Fruit fly (Drosophila melanogaster) whole organism, wandering third instar larva: Measurements from ENCODE around the gene CG32188.
A peak's percentile ranks its signal among the peaks of the same experiment; 100 is the strongest.

ENCODE experiments used
- Abd-B ChIP-seq: fragments of >200 bp; optimal IDR thresholded peaks from 2 replicates; lab custom pipeline; 2017; ENCODE audit warnings: missing biosample characterization, missing genetic modification characterization
- CG32264 ChIP-seq: fragments of 200-800 bp; sonication (Bioruptor generic); optimal IDR thresholded peaks from 2 replicates; lab custom pipeline; 2016; ENCODE audit warnings: missing biosample characterization, missing genetic modification characterization
- CrebA ChIP-seq: fragments of 200-800 bp; sonication (Bioruptor generic); optimal IDR thresholded peaks from 2 replicates; lab custom pipeline; 2016; ENCODE audit warnings: missing biosample characterization, mild to moderate bottlenecking, missing genetic modification characterization, borderline replicate concordance
- Dfd ChIP-seq: fragments of >200 bp; optimal IDR thresholded peaks from 2 replicates; lab custom pipeline; 2017; ENCODE audit warnings: missing biosample characterization, missing genetic modification characterization
- HLH106 ChIP-seq: fragments of 200-800 bp; optimal IDR thresholded peaks from 3 replicates; lab custom pipeline; 2019; ENCODE audit warnings: missing biosample characterization, mild to moderate bottlenecking, missing genetic modification characterization, moderate library complexity
- Hr78 ChIP-seq: fragments of >200 bp; optimal IDR thresholded peaks from 2 replicates; lab custom pipeline; 2017; ENCODE audit warnings: missing biosample characterization, missing genetic modification characterization
- Hr83 ChIP-seq: fragments of 200-300 bp; sonication (Bioruptor generic); optimal IDR thresholded peaks from 2 replicates; lab custom pipeline; 2016; ENCODE audit warnings: missing biosample characterization, mild to moderate bottlenecking, missing genetic modification characterization, moderate library complexity; ENCODE audit not compliant: poor library complexity, severe bottlenecking
- Jra ChIP-seq: sonication (Bioruptor generic); optimal IDR thresholded peaks from 2 replicates; lab custom pipeline; 2016; ENCODE audit warnings: missing biosample characterization, missing genetic modification characterization
- Mio ChIP-seq: sonication (Bioruptor generic); optimal IDR thresholded peaks from 2 replicates; lab custom pipeline; 2016; ENCODE audit warnings: missing biosample characterization, missing genetic modification characterization
- Myc ChIP-seq: fragments of >200 bp; optimal IDR thresholded peaks from 2 replicates; lab custom pipeline; 2017
- N ChIP-seq: fragments of >200 bp; optimal IDR thresholded peaks from 2 replicates; lab custom pipeline; 2018; ENCODE audit warnings: missing biosample characterization, missing external identifiers, missing genetic modification characterization
- Rel ChIP-seq, 2 experiments: fragments of 200-800 bp; sonication (Bioruptor generic) in 1 of 2; optimal IDR thresholded peaks; 2 replicates in 1 of 2; 3 replicates in 1 of 2; lab custom pipeline; 2016 to 2019; ENCODE audit warnings: mild to moderate bottlenecking in 2 of 2, missing biosample characterization in 2 of 2, missing genetic modification characterization in 2 of 2, moderate library complexity in 1 of 2
- Sp1 ChIP-seq: fragments of 200-800 bp; sonication (Bioruptor generic); optimal IDR thresholded peaks from 3 replicates; lab custom pipeline; 2019; ENCODE audit warnings: missing biosample characterization, mild to moderate bottlenecking, missing genetic modification characterization, moderate library complexity
- Vsx2 ChIP-seq: fragments of 200-300, 225-300 bp; sonication (Bioruptor generic); optimal IDR thresholded peaks from 2 replicates; lab custom pipeline; 2018; ENCODE audit warnings: missing biosample characterization, missing genetic modification characterization; ENCODE audit not compliant: partially characterized antibody
- br ChIP-seq: fragments of 200-800 bp; sonication (Bioruptor generic); optimal IDR thresholded peaks from 2 replicates; lab custom pipeline; 2016; ENCODE audit warnings: missing biosample characterization, missing genetic modification characterization
- brk ChIP-seq: fragments of 200-800 bp; sonication (Bioruptor generic); optimal IDR thresholded peaks from 2 replicates; lab custom pipeline; 2016; ENCODE audit warnings: missing biosample characterization, mild to moderate bottlenecking, missing genetic modification characterization
- dl ChIP-seq, 2 experiments: fragments of 175-275, 200-275 bp in 1 of 2; fragments of 200-275 bp in 1 of 2; sonication (Bioruptor generic); optimal IDR thresholded peaks; lab custom pipeline; 2018; ENCODE audit warnings: mild to moderate bottlenecking in 2 of 2, missing biosample characterization in 2 of 2, missing genetic modification characterization in 2 of 2, moderate library complexity in 2 of 2; ENCODE audit not compliant: partially characterized antibody in 2 of 2, insufficient read depth in 1 of 2
- dmrt93B ChIP-seq: fragments of 200-800 bp; sonication (Bioruptor generic); optimal IDR thresholded peaks from 2 replicates; lab custom pipeline; 2018; ENCODE audit warnings: missing biosample characterization, mild to moderate bottlenecking, missing genetic modification characterization
- dsf ChIP-seq: sonication (Bioruptor generic); optimal IDR thresholded peaks from 2 replicates; lab custom pipeline; 2016; ENCODE audit warnings: missing biosample characterization, missing genetic modification characterization, borderline replicate concordance
- ey ChIP-seq: fragments of 200-800 bp; sonication (Bioruptor generic); optimal IDR thresholded peaks from 2 replicates; lab custom pipeline; 2016; ENCODE audit warnings: missing biosample characterization, missing genetic modification characterization
- foxo ChIP-seq, 2 experiments: fragments of 200-800 bp; sonication (Bioruptor generic); optimal IDR thresholded peaks; 2 replicates in 1 of 2; 3 replicates in 1 of 2; lab custom pipeline; 2016 to 2017; ENCODE audit warnings: missing biosample characterization in 2 of 2, missing genetic modification characterization in 2 of 2
- fru ChIP-seq: fragments of 200-800 bp; sonication (Bioruptor generic); optimal IDR thresholded peaks from 3 replicates; lab custom pipeline; 2016; ENCODE audit warnings: missing biosample characterization, mild to moderate bottlenecking, missing genetic modification characterization
- h ChIP-seq: fragments of 200-800 bp; sonication (Bioruptor generic); optimal IDR thresholded peaks from 3 replicates; lab custom pipeline; 2016; ENCODE audit warnings: missing biosample characterization, mild to moderate bottlenecking, missing genetic modification characterization
- jim ChIP-seq: fragments of 175-275, 200-325 bp; sonication (Bioruptor generic); optimal IDR thresholded peaks from 2 replicates; lab custom pipeline; 2016; ENCODE audit warnings: missing biosample characterization, mild to moderate bottlenecking, missing genetic modification characterization
- lola ChIP-seq: fragments of >200 bp; optimal IDR thresholded peaks from 2 replicates; lab custom pipeline; 2017; ENCODE audit warnings: missing biosample characterization, missing genetic modification characterization
- pan ChIP-seq: fragments of >200 bp; optimal IDR thresholded peaks from 2 replicates; lab custom pipeline; 2017
- rgr ChIP-seq: fragments of 200-800 bp; sonication (Bioruptor generic); optimal IDR thresholded peaks from 3 replicates; lab custom pipeline; 2016; ENCODE audit warnings: missing biosample characterization, mild to moderate bottlenecking, missing genetic modification characterization
- sage ChIP-seq: fragments of 200-800 bp; sonication (Bioruptor generic); optimal IDR thresholded peaks from 2 replicates; lab custom pipeline; 2016; ENCODE audit warnings: missing biosample characterization, mild to moderate bottlenecking, missing genetic modification characterization
- tai ChIP-seq: sonication (Bioruptor generic); optimal IDR thresholded peaks from 2 replicates; lab custom pipeline; 2016; ENCODE audit warnings: missing biosample characterization, missing genetic modification characterization
- usp ChIP-seq: fragments of >200 bp; optimal IDR thresholded peaks from 2 replicates; lab custom pipeline; 2017; ENCODE audit warnings: missing biosample characterization, missing genetic modification characterization
- woc ChIP-seq: sonication (Bioruptor generic); optimal IDR thresholded peaks from 2 replicates; lab custom pipeline; 2016; ENCODE audit warnings: missing biosample characterization, mild to moderate bottlenecking, missing genetic modification characterization

CG32188 gene

dm6 chr3L:17849517-17849916 is 16.1 kb upstream of the CG32188 start, which contains the start of gene TrpRS-m:
TSS of gene TrpRS-m (plus strand) at chr3L:17849727.
- TF ChIP-seq Vsx2 (GFP tag; lab: Kevin White, UChicago) (no peak), woc (GFP tag; lab: Kevin White, UChicago) (peak; percentile 60), brk (GFP tag; lab: Kevin White, UChicago) (no peak), Myc (lab: Kevin White, UChicago) (peak; percentile 65), dl (GFP tag; optimal IDR thresholded peaks at IDR 0.05; lab: Kevin White, UChicago; ENCODE audit: insufficient read depth in 1 of 2, partially characterized antibody in 2 of 2) (no peak), N (GFP tag; lab: Kevin White, UChicago) (no peak), br (GFP tag; lab: Kevin White, UChicago) (no peak), Dfd (no peak)
- TF ChIP-seq, all 38 proteins: peak for 2

DNA sequence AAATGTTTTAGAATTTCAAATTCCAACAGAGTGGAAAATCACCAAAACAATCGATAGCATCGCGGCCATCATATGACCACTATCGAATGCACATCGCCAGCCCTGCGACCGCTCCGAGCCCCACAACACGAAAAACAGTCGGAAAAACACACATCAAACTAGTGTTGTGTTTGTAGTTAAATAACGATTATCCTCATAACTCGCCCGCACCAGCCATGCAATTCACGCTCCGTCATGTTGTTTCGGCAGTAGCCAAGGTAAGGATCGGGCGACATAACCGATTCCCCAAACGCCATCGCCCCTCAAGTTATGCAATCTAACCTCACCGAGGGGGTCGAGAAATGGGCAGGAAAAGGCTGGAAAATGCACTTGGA is 13.5 kb upstream of the CG32188 start:
- TF ChIP-seq br (GFP tag; lab: Kevin White, UChicago) (no peak), usp (GFP tag; lab: Kevin White, UChicago) (no peak), HLH106 (peak; percentile 4), brk (GFP tag; lab: Kevin White, UChicago) (no peak), Hr78 (no peak), Rel (GFP tag; optimal IDR thresholded peaks at IDR 0.05; lab: Kevin White, UChicago) (no peak), Rel (tag; optimal IDR thresholded peaks at IDR 0.05; lab: Kevin White, UChicago) (peak; percentile 9), Vsx2 (GFP tag; lab: Kevin White, UChicago) (no peak), dl (GFP tag; optimal IDR thresholded peaks at IDR 0.05; lab: Kevin White, UChicago; ENCODE audit: insufficient read depth in 1 of 2, partially characterized antibody in 2 of 2) (no peak), tai (no peak), foxo (GFP tag; optimal IDR thresholded peaks at IDR 0.05; lab: Kevin White, UChicago) (no peak)

dm6 chr3L:17846169-17846981 is 12.9 kb upstream of the CG32188 start, which contains the start of the genes MED19 and CG7430:
TSS of gene MED19 (minus strand) at chr3L:17846501.
TSS of gene CG7430 (plus strand) at chr3L:17846916.
- TF ChIP-seq Vsx2 (GFP tag; lab: Kevin White, UChicago) (no peak), N (GFP tag; lab: Kevin White, UChicago) (no peak), CG32264 (no peak), h (peak; percentile 47), pan (no peak), rgr (GFP tag; lab: Kevin White, UChicago) (peak; percentile 32), sage (GFP tag; lab: Kevin White, UChicago) (no peak), Abd-B (GFP tag; lab: Kevin White, UChicago) (no peak), Dfd (no peak), dsf (GFP tag; lab: Kevin White, UChicago) (no peak), Myc (lab: Kevin White, UChicago) (no peak), HLH106 (peak; percentile 2), Rel (GFP tag; optimal IDR thresholded peaks at IDR 0.05; lab: Kevin White, UChicago) (no peak), Rel (tag; optimal IDR thresholded peaks at IDR 0.05; lab: Kevin White, UChicago) (peak; percentile 68), lola (GFP tag; lab: Kevin White, UChicago) (peak; percentile 48), Sp1 (peak; percentile 52), fru (GFP tag; lab: Kevin White, UChicago) (no peak), Hr83 (GFP tag; lab: Kevin White, UChicago) (peak; percentile 34), woc (GFP tag; lab: Kevin White, UChicago) (peak; percentile 11), dmrt93B (GFP tag; lab: Kevin White, UChicago) (peak; percentile 44), jim (GFP tag; lab: Kevin White, UChicago) (no peak), Mio (GFP tag; lab: Kevin White, UChicago) (no peak), brk (GFP tag; lab: Kevin White, UChicago) (no peak), br (GFP tag; lab: Kevin White, UChicago) (no peak), tai (no peak), ey (GFP tag; lab: Kevin White, UChicago) (no peak), usp (GFP tag; lab: Kevin White, UChicago) (no peak)

DNA sequence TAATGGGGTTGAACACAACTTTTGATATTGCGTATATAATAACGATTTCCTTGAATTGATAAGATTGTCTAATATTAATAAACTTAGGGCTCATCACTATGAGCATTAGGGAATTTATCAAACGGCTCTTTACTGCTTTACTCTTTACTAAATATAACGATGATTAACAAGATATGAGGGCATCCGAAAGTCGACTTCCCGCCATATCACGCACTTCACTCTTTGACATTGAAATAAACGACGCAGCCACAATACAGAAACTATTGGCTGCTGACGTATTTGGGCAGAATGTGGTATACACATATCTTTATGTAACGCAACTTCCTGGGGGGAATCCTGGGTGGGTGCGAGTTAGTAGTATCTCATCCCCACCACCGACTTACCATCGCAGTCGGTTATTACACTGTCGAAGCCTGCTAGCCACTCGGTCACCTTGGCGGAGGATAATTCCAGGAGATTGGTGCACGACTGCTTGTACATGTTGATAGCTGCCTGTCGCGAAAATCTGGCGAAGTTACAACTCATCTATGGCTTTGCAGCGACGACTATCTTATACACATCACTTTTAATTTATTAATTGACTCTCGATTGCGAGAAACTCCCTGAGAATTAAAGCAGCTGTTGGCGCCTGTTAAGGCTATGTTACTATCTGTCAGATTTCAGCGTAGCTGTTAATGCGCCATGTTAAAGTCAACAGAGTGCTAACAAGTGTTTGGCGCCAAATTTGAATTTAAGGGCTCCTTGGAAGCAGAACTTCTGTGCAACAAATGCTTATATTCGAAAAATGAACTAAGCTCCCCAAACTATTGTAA is 9.7 kb upstream of the CG32188 start, which contains the start of gene CG5567:
CG5567 (minus strand) TSS at position 653 of the 812 bp plus-strand sequence.
- TF ChIP-seq lola (GFP tag; lab: Kevin White, UChicago) (no peak), CG32264 (no peak), woc (GFP tag; lab: Kevin White, UChicago) (peak; percentile 41), dl (GFP tag; optimal IDR thresholded peaks at IDR 0.05; lab: Kevin White, UChicago; ENCODE audit: insufficient read depth in 1 of 2, partially characterized antibody in 2 of 2) (no peak), Rel (GFP tag; optimal IDR thresholded peaks at IDR 0.05; lab: Kevin White, UChicago) (no peak), Rel (tag; optimal IDR thresholded peaks at IDR 0.05; lab: Kevin White, UChicago) (peak; percentile 23), h (no peak), foxo (GFP tag; optimal IDR thresholded peaks at IDR 0.05; lab: Kevin White, UChicago) (peak in 1 of 2 experiments; percentile 23), dsf (GFP tag; lab: Kevin White, UChicago) (no peak), CrebA (GFP tag; lab: Kevin White, UChicago) (no peak), Myc (lab: Kevin White, UChicago) (no peak), Jra (GFP tag; lab: Kevin White, UChicago) (no peak), Dfd (no peak)
- TF ChIP-seq, all 38 proteins: peak for 3
